Fruit fly (Drosophila melanogaster) whole organism, embryonic: ENCODE measurements around the gene CG4593.

Experiments used
- Adf1 ChIP-seq: fragments of 200-800 bp; sonication (Bioruptor generic); IDR thresholded peaks from 2 replicates; pipeline ENCODE4 v1.3.6; 2022; ENCODE audit warnings: missing biosample characterization, missing genetic modification characterization
- Bgb ChIP-seq: fragments of 200-800 bp; sonication (Bioruptor generic); IDR thresholded peaks from 2 replicates; pipeline ENCODE4 v1.3.6; 2022; ENCODE audit warnings: missing biosample characterization, missing genetic modification characterization; ENCODE audit not compliant: partially characterized antibody
- BtbVII ChIP-seq: fragments of 200-800 bp; sonication (Bioruptor generic); optimal IDR thresholded peaks from 3 replicates; lab custom pipeline; 2017; ENCODE audit warnings: missing biosample characterization, mild to moderate bottlenecking, missing genetic modification characterization
- CG10209 ChIP-seq: fragments of 200-800 bp; sonication (Bioruptor generic); optimal IDR thresholded peaks from 3 replicates; lab custom pipeline; 2017; ENCODE audit warnings: missing biosample characterization, mild to moderate bottlenecking, missing genetic modification characterization, missing genetic modification reagents
- CG10267 ChIP-seq: fragments of 200-800 bp; sonication (Bioruptor generic); optimal IDR thresholded peaks from 2 replicates; lab custom pipeline; 2018; ENCODE audit warnings: missing biosample characterization, mild to moderate bottlenecking, missing genetic modification characterization, moderate library complexity
- CG10366 ChIP-seq: fragments of 200-800 bp; sonication (Bioruptor generic); IDR thresholded peaks from 2 replicates; pipeline ENCODE4 v1.3.6; 2022; ENCODE audit warnings: missing biosample characterization, missing genetic modification characterization
- CG14441 ChIP-seq: fragments of 200-800 bp; sonication (Bioruptor generic); IDR thresholded peaks from 2 replicates; pipeline ENCODE4 v1.3.6; 2022; ENCODE audit warnings: missing biosample characterization, missing genetic modification characterization
- CG14710 ChIP-seq: fragments of 200-800 bp; sonication (Bioruptor generic); optimal IDR thresholded peaks from 3 replicates; lab custom pipeline; 2019; ENCODE audit warnings: missing biosample characterization, mild to moderate bottlenecking, missing genetic modification characterization, moderate library complexity
- CG1647 ChIP-seq: fragments of 200-800 bp; sonication (Bioruptor generic); optimal IDR thresholded peaks from 3 replicates; lab custom pipeline; 2016; ENCODE audit warnings: missing biosample characterization, missing genetic modification characterization
- CG16815 ChIP-seq: fragments of 200-800 bp; sonication (Bioruptor generic); optimal IDR thresholded peaks from 3 replicates; lab custom pipeline; 2017; ENCODE audit warnings: missing biosample characterization, mild to moderate bottlenecking, missing genetic modification characterization
- CG1792 ChIP-seq: fragments of 200-800 bp; sonication (Bioruptor generic); optimal IDR thresholded peaks from 2 replicates; lab custom pipeline; 2016; ENCODE audit warnings: missing biosample characterization, missing genetic modification characterization
- CG2129 ChIP-seq: fragments of 200-800 bp; sonication (Bioruptor generic); IDR thresholded peaks from 2 replicates; pipeline ENCODE4 v1.3.6; 2022; ENCODE audit warnings: missing biosample characterization, missing genetic modification characterization; ENCODE audit not compliant: partially characterized antibody
- CG2889 ChIP-seq: fragments of 200-800 bp; sonication (Bioruptor generic); IDR thresholded peaks from 3 replicates; pipeline ENCODE4 v1.3.6; 2022; ENCODE audit warnings: missing biosample characterization, missing genetic modification characterization
- CG31388 ChIP-seq: fragments of 200-800 bp; sonication (Bioruptor generic); optimal IDR thresholded peaks from 2 replicates; lab custom pipeline; 2016; ENCODE audit warnings: missing biosample characterization, missing genetic modification characterization
- CG4730 ChIP-seq: fragments of 200-800 bp; sonication (Bioruptor generic); IDR thresholded peaks from 2 replicates; pipeline ENCODE4 v1.3.6; 2022; ENCODE audit warnings: missing biosample characterization, missing genetic modification characterization
- CG6765 ChIP-seq: fragments of 200-800 bp; sonication (Bioruptor generic); optimal IDR thresholded peaks from 3 replicates; lab custom pipeline; 2017; ENCODE audit warnings: missing biosample characterization, mild to moderate bottlenecking, missing genetic modification characterization
- CG8388 ChIP-seq: fragments of 200-800 bp; sonication (Bioruptor generic); optimal IDR thresholded peaks from 2 replicates; lab custom pipeline; 2019; ENCODE audit warnings: missing biosample characterization, mild to moderate bottlenecking, missing genetic modification characterization, moderate library complexity
- CG9215 ChIP-seq: fragments of 200-800 bp; sonication (Bioruptor generic); IDR thresholded peaks from 2 replicates; pipeline ENCODE4 v1.3.6; 2022; ENCODE audit warnings: missing biosample characterization, missing genetic modification characterization
- Chrac-16 ChIP-seq: fragments of 200-800 bp; sonication (Bioruptor generic); optimal IDR thresholded peaks from 3 replicates; lab custom pipeline; 2016; ENCODE audit warnings: missing biosample characterization, missing genetic modification characterization
- D19A ChIP-seq: fragments of 200-800 bp; optimal IDR thresholded peaks from 3 replicates; lab custom pipeline; 2019; ENCODE audit warnings: missing biosample characterization, mild to moderate bottlenecking, missing genetic modification characterization, moderate library complexity
- Deaf1 ChIP-seq: fragments of 200-800 bp; optimal IDR thresholded peaks from 3 replicates; lab custom pipeline; 2019; ENCODE audit warnings: missing biosample characterization, mild to moderate bottlenecking, missing genetic modification characterization, moderate library complexity
- Dfd ChIP-seq, 2 experiments: fragments of >200 bp; optimal IDR thresholded peaks; 2 replicates each; lab custom pipeline; 2017; ENCODE audit warnings: missing biosample characterization in 2 of 2, missing genetic modification characterization in 2 of 2
- HLHmδ ChIP-seq: fragments of 200-800 bp; sonication (Bioruptor generic); optimal IDR thresholded peaks from 2 replicates; lab custom pipeline; 2018; ENCODE audit warnings: missing biosample characterization, mild to moderate bottlenecking, missing genetic modification characterization, moderate library complexity
- Hr39 ChIP-seq: fragments of >200 bp; optimal IDR thresholded peaks from 2 replicates; lab custom pipeline; 2017
- Hr78 ChIP-seq, 2 experiments: fragments of 200-800 bp in 1 of 2; fragments of >200 bp in 1 of 2; sonication (Bioruptor generic) in 1 of 2; optimal IDR thresholded peaks; 2 replicates each; lab custom pipeline; 2017 to 2019; ENCODE audit warnings: missing biosample characterization in 2 of 2, missing genetic modification characterization in 2 of 2, mild to moderate bottlenecking in 1 of 2, moderate library complexity in 1 of 2
- Lpt ChIP-seq: fragments of >200 bp; optimal IDR thresholded peaks from 2 replicates; lab custom pipeline; 2018; ENCODE audit warnings: missing biosample characterization, missing genetic modification characterization
- Neu2 ChIP-seq: fragments of 200-800 bp; sonication (Bioruptor generic); optimal IDR thresholded peaks from 3 replicates; lab custom pipeline; 2016; ENCODE audit warnings: missing biosample characterization, missing genetic modification characterization, borderline replicate concordance
- br ChIP-seq: fragments of >200 bp; optimal IDR thresholded peaks from 2 replicates; lab custom pipeline; 2017
- cas ChIP-seq: fragments of 200-800 bp; sonication (Bioruptor generic); IDR thresholded peaks from 2 replicates; pipeline ENCODE4 v1.3.6; 2022; ENCODE audit warnings: missing biosample characterization, missing genetic modification characterization
- cg ChIP-seq: fragments of 200-800 bp; sonication (Bioruptor generic); optimal IDR thresholded peaks from 3 replicates; lab custom pipeline; 2019; ENCODE audit warnings: missing biosample characterization, mild to moderate bottlenecking, missing genetic modification characterization, moderate library complexity
- chif ChIP-seq, 2 experiments: fragments of 200-800 bp; sonication (Bioruptor generic); optimal IDR thresholded peaks; 3 replicates each; lab custom pipeline; 2016; ENCODE audit warnings: missing biosample characterization in 2 of 2, missing genetic modification characterization in 2 of 2
- ci ChIP-seq: fragments of 200-800 bp; sonication (Bioruptor generic); IDR thresholded peaks from 3 replicates; pipeline ENCODE4 v1.3.6; 2022; ENCODE audit warnings: missing biosample characterization, missing genetic modification characterization
- corto ChIP-seq: fragments of 200-800 bp; sonication (Bioruptor generic); optimal IDR thresholded peaks from 2 replicates; lab custom pipeline; 2016; ENCODE audit warnings: missing biosample characterization, mild to moderate bottlenecking, missing genetic modification characterization, moderate library complexity
- exex ChIP-seq: fragments of 200-800 bp; sonication (Bioruptor generic); optimal IDR thresholded peaks from 4 replicates; lab custom pipeline; 2018; ENCODE audit warnings: missing biosample characterization, mild to moderate bottlenecking, missing genetic modification characterization, moderate library complexity
- inv ChIP-seq: fragments of 200-800 bp; sonication (Bioruptor generic); IDR thresholded peaks from 2 replicates; pipeline ENCODE4 v1.3.6; 2022; ENCODE audit warnings: missing biosample characterization, missing genetic modification characterization; ENCODE audit not compliant: partially characterized antibody
- jumu ChIP-seq: fragments of 200-800 bp; sonication (Bioruptor generic); optimal IDR thresholded peaks from 3 replicates; lab custom pipeline; 2016; ENCODE audit warnings: missing biosample characterization, missing genetic modification characterization
- kay ChIP-seq: fragments of 200-800 bp; sonication (Bioruptor generic); optimal IDR thresholded peaks from 2 replicates; lab custom pipeline; 2016; ENCODE audit warnings: missing biosample characterization, missing genetic modification characterization
- kni ChIP-seq: fragments of 200-800 bp; sonication (Bioruptor generic); optimal IDR thresholded peaks from 3 replicates; lab custom pipeline; 2017; ENCODE audit warnings: mild to moderate bottlenecking, missing biosample characterization, missing genetic modification reagents, missing genetic modification characterization
- lbe ChIP-seq: fragments of 200-800 bp; sonication (Bioruptor generic); optimal IDR thresholded peaks from 2 replicates; lab custom pipeline; 2016; ENCODE audit warnings: missing biosample characterization, mild to moderate bottlenecking, missing genetic modification characterization
- lola ChIP-seq, 3 experiments: fragments of >200 bp in 2 of 3; fragments of 200-800 bp in 1 of 3; sonication (Bioruptor generic) in 1 of 3; optimal IDR thresholded peaks; 2 replicates each; lab custom pipeline; 2017 to 2019; ENCODE audit warnings: missing biosample characterization in 3 of 3, missing genetic modification characterization in 3 of 3, mild to moderate bottlenecking in 1 of 3, moderate library complexity in 1 of 3
- nerfin-2 ChIP-seq: fragments of 200-800 bp; sonication (Bioruptor generic); IDR thresholded peaks from 2 replicates; pipeline ENCODE4 v1.3.6; 2022; ENCODE audit warnings: missing biosample characterization, missing genetic modification characterization; ENCODE audit not compliant: partially characterized antibody
- nmo ChIP-seq: fragments of 200-800 bp; sonication (Bioruptor generic); optimal IDR thresholded peaks from 2 replicates; lab custom pipeline; 2018; ENCODE audit warnings: missing biosample characterization, mild to moderate bottlenecking, missing genetic modification characterization, moderate library complexity
- oc ChIP-seq: fragments of 200-800 bp; sonication (Bioruptor generic); optimal IDR thresholded peaks from 2 replicates; lab custom pipeline; 2018; ENCODE audit warnings: missing biosample characterization, mild to moderate bottlenecking, missing genetic modification characterization, moderate library complexity
- sens ChIP-seq: fragments of 200-800 bp; sonication (Bioruptor generic); peaks from one replicate; lab custom pipeline; 2016; ENCODE audit warnings: missing biosample characterization, missing genetic modification characterization
- sens-2 ChIP-seq: fragments of 200-800 bp; sonication (Bioruptor generic); IDR thresholded peaks from 2 replicates; pipeline ENCODE4 v1.3.6; 2022; ENCODE audit warnings: missing biosample characterization, missing genetic modification characterization
- shn ChIP-seq: fragments of 200-800 bp; sonication (Bioruptor generic); optimal IDR thresholded peaks from 3 replicates; lab custom pipeline; 2016; ENCODE audit warnings: missing biosample characterization, missing genetic modification characterization
- tgo ChIP-seq: fragments of 200-800 bp; sonication (Bioruptor generic); IDR thresholded peaks from 3 replicates; pipeline ENCODE4 v1.3.6; 2022; ENCODE audit warnings: missing biosample characterization, missing genetic modification characterization
- tup ChIP-seq: fragments of 200-800 bp; sonication (Bioruptor generic); optimal IDR thresholded peaks from 2 replicates; lab custom pipeline; 2016; ENCODE audit warnings: missing biosample characterization, mild to moderate bottlenecking, missing genetic modification characterization, moderate library complexity
- zfh2 ChIP-seq: fragments of 200-800 bp; sonication (Bioruptor generic); optimal IDR thresholded peaks from 2 replicates; lab custom pipeline; 2016; ENCODE audit warnings: missing biosample characterization, missing genetic modification characterization

Gene CG4593

dm6 chrX:6997653-6998491 lies 15.8 kb upstream of the CG4593 start (continued):
- TF ChIP-seq CG31388 (GFP tag; lab: Kevin White, UChicago) (no peak), HLHmδ (GFP tag; lab: Kevin White, UChicago) (no peak), CG14710 (tag; lab: Kevin White, UChicago) (peak; percentile 40), Chrac-16 (GFP tag; lab: Kevin White, UChicago) (no peak), CG2889 (GFP tag; lab: Robert Waterston, UW) (no peak), Dfd (GFP tag; optimal IDR thresholded peaks at IDR 0.05; lab: Kevin White, UChicago) (no peak), Bgb (GFP tag; lab: Robert Waterston, UW) (no peak), BtbVII (peak; percentile 15), tup (GFP tag; lab: Kevin White, UChicago) (no peak), Deaf1 (tag; lab: Kevin White, UChicago) (no peak), Hr39 (no peak), D19A (tag; lab: Kevin White, UChicago) (peak; percentile 12), CG10267 (peak; percentile 11), lola (GFP tag; optimal IDR thresholded peaks at IDR 0.05; lab: Kevin White, UChicago) (peak in 1 of 3 experiments; percentile 63), CG9215 (GFP tag; lab: Robert Waterston, UW) (no peak), exex (tag; lab: Kevin White, UChicago) (no peak), cas (no peak), CG8388 (GFP tag; lab: Kevin White, UChicago) (peak; percentile 14), CG1647 (GFP tag; lab: Kevin White, UChicago) (no peak), CG10209 (GFP tag; lab: Kevin White, UChicago) (no peak), CG6765 (no peak), sens (GFP tag; lab: Kevin White, UChicago) (peak; percentile 71), Hr78 (GFP tag; optimal IDR thresholded peaks at IDR 0.05; lab: Kevin White, UChicago) (peak in 1 of 2 experiments; percentile 10), CG14441 (no peak), zfh2 (no peak), kay (no peak), nmo (GFP tag; lab: Kevin White, UChicago) (peak; percentile 46), Lpt (GFP tag; lab: Kevin White, UChicago) (no peak), kni (GFP tag; lab: Kevin White, UChicago) (no peak), Neu2 (GFP tag; lab: Kevin White, UChicago) (no peak), shn (GFP tag; lab: Kevin White, UChicago) (no peak), chif (GFP tag; optimal IDR thresholded peaks at IDR 0.05; lab: Kevin White, UChicago) (peak in 1 of 2 experiments; percentile 29), CG10366 (GFP tag; lab: Robert Waterston, UW) (no peak), br (lab: Kevin White, UChicago) (no peak), inv (GFP tag; lab: Robert Waterston, UW) (no peak), oc (tag; lab: Kevin White, UChicago) (peak; percentile 12), CG16815 (no peak), Adf1 (no peak), CG2129 (GFP tag; lab: Robert Waterston, UW) (no peak), cg (GFP tag; lab: Kevin White, UChicago) (peak; percentile 54), sens-2 (no peak), lbe (GFP tag; lab: Kevin White, UChicago) (no peak), CG4730 (no peak), corto (GFP tag; lab: Kevin White, UChicago) (peak; percentile 39), ci (GFP tag; lab: Robert Waterston, UW) (peak; percentile 23; the same call in 1 of the 3 replicates), nerfin-2 (GFP tag; lab: Robert Waterston, UW) (no peak), tgo (GFP tag; lab: Robert Waterston, UW) (no peak), jumu (GFP tag; lab: Kevin White, UChicago) (no peak), CG1792 (GFP tag; lab: Kevin White, UChicago) (no peak)
